Worm (Caenorhabditis elegans) whole organism, L4/young adult: ENCODE data around the gene gpla-1.

Experiments
- dao-5 ChIP-seq: sonication (generic microtip); optimal IDR thresholded peaks from 2 replicates; lab custom pipeline; 2016; ENCODE audit warnings: missing genotype, missing genetic modification characterization, moderate library complexity, missing compliant biosample characterization
- him-1 ChIP-seq: sonication (generic microtip); optimal IDR thresholded peaks from 2 replicates; lab custom pipeline; 2016; ENCODE audit warnings: missing genotype, missing genetic modification reagents, missing genetic modification characterization, missing compliant biosample characterization

- TF ChIP-seq dao-5 (tag; lab: Kevin White, UChicago), result no peak
- TF ChIP-seq him-1 (tag; lab: Kevin White, UChicago), result no peak
Observed at ce11 chrV:11899149-11899548, 38.5 kb downstream of the gpla-1 start, which contains the start of gene sma-1.
